Fruit fly (Drosophila melanogaster) whole organism, pupa: ENCODE data around the gene Dsor1.
A peak's percentile ranks its signal among the peaks of the same experiment; 100 is the strongest.

ENCODE experiments used
- CG10348 ChIP-seq: fragments of 200-800 bp; sonication (Bioruptor generic); IDR thresholded peaks from 2 replicates; pipeline ENCODE4 v1.3.6; 2022; ENCODE audit warnings: missing biosample characterization, missing genetic modification characterization
- CG12605 ChIP-seq: fragments of 200-800 bp; sonication (Bioruptor generic); IDR thresholded peaks from 2 replicates; pipeline ENCODE4 v1.3.6; 2022; ENCODE audit warnings: missing biosample characterization, missing genetic modification characterization
- CG13204 ChIP-seq: fragments of 200-800 bp; sonication (Bioruptor generic); optimal IDR thresholded peaks from 2 replicates; lab custom pipeline; 2018; ENCODE audit warnings: missing biosample characterization, mild to moderate bottlenecking, missing genetic modification characterization, moderate library complexity
- CG14655 ChIP-seq: fragments of 200-800 bp; sonication (Bioruptor generic); optimal IDR thresholded peaks from 3 replicates; lab custom pipeline; 2017; ENCODE audit warnings: mild to moderate bottlenecking, missing biosample characterization, missing genetic modification reagents, missing genetic modification characterization
- CG15710 ChIP-seq: fragments of 200-800 bp; sonication (Bioruptor generic); optimal IDR thresholded peaks from 2 replicates; lab custom pipeline; 2018; ENCODE audit warnings: missing biosample characterization, mild to moderate bottlenecking, missing genetic modification characterization, moderate library complexity
- CG17806 ChIP-seq: fragments of 200-800 bp; sonication (Bioruptor generic); optimal IDR thresholded peaks from 2 replicates; lab custom pipeline; 2018; ENCODE audit warnings: missing biosample characterization, mild to moderate bottlenecking, missing genetic modification characterization, moderate library complexity
- CG32121 ChIP-seq: fragments of 200-800 bp; sonication (Bioruptor generic); IDR thresholded peaks from 2 replicates; pipeline ENCODE4 v1.3.6; 2022; ENCODE audit warnings: missing biosample characterization, missing genetic modification characterization
- CG34367 ChIP-seq: fragments of 200-800 bp; sonication (Bioruptor generic); optimal IDR thresholded peaks from 2 replicates; lab custom pipeline; 2018; ENCODE audit warnings: missing biosample characterization, mild to moderate bottlenecking, missing genetic modification characterization
- CG4496 ChIP-seq: fragments of 200-800 bp; sonication (Bioruptor generic); IDR thresholded peaks from 3 replicates; pipeline ENCODE4 v1.3.6; 2022; ENCODE audit warnings: missing biosample characterization, missing genetic modification characterization
- CG8159 ChIP-seq: fragments of 200-800 bp; sonication (Bioruptor generic); optimal IDR thresholded peaks from 3 replicates; lab custom pipeline; 2018; ENCODE audit warnings: missing biosample characterization, mild to moderate bottlenecking, missing genetic modification characterization, moderate library complexity
- CG8301 ChIP-seq: fragments of 200-800 bp; sonication (Bioruptor generic); optimal IDR thresholded peaks from 2 replicates; lab custom pipeline; 2018; ENCODE audit warnings: missing biosample characterization, mild to moderate bottlenecking, missing genetic modification characterization
- CG9948 ChIP-seq: fragments of 200-800 bp; sonication (Bioruptor generic); optimal IDR thresholded peaks from 2 replicates; lab custom pipeline; 2018; ENCODE audit warnings: missing biosample characterization, mild to moderate bottlenecking, missing genetic modification characterization, moderate library complexity
- D1 ChIP-seq: fragments of 200-800 bp; sonication (Bioruptor generic); optimal IDR thresholded peaks from 2 replicates; lab custom pipeline; 2018; ENCODE audit warnings: missing biosample characterization, mild to moderate bottlenecking, missing genetic modification characterization, moderate library complexity
- EcR ChIP-seq: fragments of 200-800 bp; sonication (Bioruptor generic); optimal IDR thresholded peaks from 3 replicates; lab custom pipeline; 2019; ENCODE audit warnings: missing biosample characterization, missing genetic modification characterization, mild to moderate bottlenecking, moderate library complexity, missing genetic modification reagents
- Ets98B ChIP-seq: fragments of 200-800 bp; sonication (Bioruptor generic); IDR thresholded peaks from 2 replicates; pipeline ENCODE4 v1.3.6; 2022; ENCODE audit warnings: missing biosample characterization, missing genetic modification characterization
- Pif1A ChIP-seq: fragments of 200-800 bp; sonication (Bioruptor generic); optimal IDR thresholded peaks from 3 replicates; lab custom pipeline; 2016; ENCODE audit warnings: missing biosample characterization, missing genetic modification characterization
- Pif1B ChIP-seq: fragments of 200-800 bp; sonication (Bioruptor generic); optimal IDR thresholded peaks from 3 replicates; lab custom pipeline; 2016; ENCODE audit warnings: missing biosample characterization, missing genetic modification characterization
- Snoo ChIP-seq: fragments of 200-800 bp; sonication (Bioruptor generic); optimal IDR thresholded peaks from 3 replicates; lab custom pipeline; 2017; ENCODE audit warnings: missing biosample characterization, mild to moderate bottlenecking, missing genetic modification characterization, inconsistent platforms
- fd96Ca ChIP-seq: fragments of 200-800 bp; sonication (Bioruptor generic); IDR thresholded peaks from 3 replicates; pipeline ENCODE4 v1.3.6; 2022; ENCODE audit warnings: missing biosample characterization, missing genetic modification characterization
- gl ChIP-seq: fragments of 200-800 bp; sonication (Bioruptor generic); optimal IDR thresholded peaks from 2 replicates; lab custom pipeline; 2018; ENCODE audit warnings: missing biosample characterization, mild to moderate bottlenecking, missing genetic modification characterization
- rn ChIP-seq: fragments of 200-800 bp; sonication (Bioruptor generic); IDR thresholded peaks from 2 replicates; pipeline ENCODE4 v1.3.6; 2022; ENCODE audit warnings: missing biosample characterization, missing genetic modification characterization

The Dsor1 gene

DNA sequence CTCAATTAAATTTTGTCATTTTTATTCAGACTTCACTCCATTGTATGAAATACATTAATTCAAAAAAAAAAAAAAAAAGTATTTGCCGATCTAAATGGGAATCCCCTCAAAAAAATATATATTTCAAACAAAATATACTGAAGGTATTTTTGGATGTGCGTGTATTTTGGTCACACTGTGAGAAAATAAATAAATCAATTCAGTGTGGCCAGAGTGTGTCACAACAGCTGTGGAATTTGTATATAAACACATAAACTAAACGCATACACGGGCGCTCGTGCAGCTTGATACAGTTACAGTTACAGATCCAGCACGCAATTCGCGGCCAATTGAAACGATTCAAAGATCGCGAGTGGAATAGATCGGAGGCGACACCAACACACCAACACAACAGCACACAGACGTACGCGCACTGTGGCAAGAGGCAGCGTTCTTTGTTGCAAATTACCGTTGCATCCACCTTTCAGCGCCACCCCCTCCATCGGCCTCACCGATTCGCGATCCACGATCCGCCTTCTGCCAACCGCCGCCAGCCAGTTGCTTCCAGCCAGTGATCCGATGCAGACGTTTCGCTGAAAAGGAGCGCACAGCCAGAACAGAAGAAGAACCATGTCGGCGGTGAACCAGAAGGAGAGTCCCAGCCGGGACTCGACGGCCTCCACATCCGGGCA is 3.2 kb downstream of the Dsor1 start, which contains the start of gene CG17754:
Gene CG17754, plus strand, starts transcription at position 260 of the 671 bp plus-strand sequence.
- TF ChIP-seq CG8159 (tag; lab: Kevin White, UChicago), result no peak
- TF ChIP-seq fd96Ca (GFP tag; lab: Robert Waterston, UW), result 0 out of 3 replicates have a peak, but pooled peaks have one; percentile 41
- no peak for TF ChIP-seq CG34367 (tag; lab: Kevin White, UChicago)
- TF ChIP-seq CG4496 (GFP tag; lab: Robert Waterston, UW), result peak; percentile 61
- no peak for TF ChIP-seq CG10348 (GFP tag; lab: Robert Waterston, UW)
- TF ChIP-seq CG14655 (GFP tag; lab: Kevin White, UChicago), result no peak

dm6 chrX:9251212-9251877 is 4.2 kb downstream of the Dsor1 start:
- TF ChIP-seq CG12605 (GFP tag; lab: Robert Waterston, UW) (peak; percentile 56; the same call in 1 of the 2 replicates), CG32121 (GFP tag; lab: Robert Waterston, UW) (peak; percentile 77), CG10348 (GFP tag; lab: Robert Waterston, UW) (no peak), CG17806 (tag; lab: Kevin White, UChicago) (peak; percentile 48), CG13204 (GFP tag; lab: Kevin White, UChicago) (no peak), Pif1A (GFP tag; lab: Kevin White, UChicago) (peak; percentile 60), Snoo (tag; lab: Kevin White, UChicago) (no peak), CG8159 (tag; lab: Kevin White, UChicago) (peak; percentile 63), CG15710 (tag; lab: Kevin White, UChicago) (peak; percentile 43), EcR (GFP tag; lab: Kevin White, UChicago) (peak; percentile 79), CG9948 (tag; lab: Kevin White, UChicago) (peak; percentile 13), D1 (tag; lab: Kevin White, UChicago) (no peak), Pif1B (GFP tag; lab: Kevin White, UChicago) (no peak), Ets98B (peak; percentile 63), gl (tag; lab: Kevin White, UChicago) (peak; percentile 6), CG34367 (tag; lab: Kevin White, UChicago) (peak; percentile 55), CG8301 (tag; lab: Kevin White, UChicago) (peak; percentile 51), CG14655 (GFP tag; lab: Kevin White, UChicago) (peak; percentile 64), rn (GFP tag; lab: Robert Waterston, UW) (0 out of 2 replicates have a peak, but pooled peaks have one; percentile 21), CG4496 (GFP tag; lab: Robert Waterston, UW) (peak; percentile 72), fd96Ca (GFP tag; lab: Robert Waterston, UW) (peak; percentile 76)

dm6 chrX:9252051-9252708 is 5.0 kb downstream of the Dsor1 start:
- TF ChIP-seq CG15710 (tag; lab: Kevin White, UChicago) (no peak), rn (GFP tag; lab: Robert Waterston, UW) (no peak), Pif1A (GFP tag; lab: Kevin White, UChicago) (no peak), CG34367 (tag; lab: Kevin White, UChicago) (peak; percentile 0), CG10348 (GFP tag; lab: Robert Waterston, UW) (no peak), CG8301 (tag; lab: Kevin White, UChicago) (no peak), CG14655 (GFP tag; lab: Kevin White, UChicago) (no peak), D1 (tag; lab: Kevin White, UChicago) (no peak), EcR (GFP tag; lab: Kevin White, UChicago) (peak; percentile 60), fd96Ca (GFP tag; lab: Robert Waterston, UW) (peak; percentile 55; the same call in 1 of the 3 replicates), CG4496 (GFP tag; lab: Robert Waterston, UW) (peak; percentile 65), Ets98B (peak; percentile 40; the same call in 1 of the 2 replicates), Snoo (tag; lab: Kevin White, UChicago) (no peak), gl (tag; lab: Kevin White, UChicago) (no peak), CG12605 (GFP tag; lab: Robert Waterston, UW) (peak; percentile 34), CG32121 (GFP tag; lab: Robert Waterston, UW) (peak; percentile 49; the same call in 1 of the 2 replicates), Pif1B (GFP tag; lab: Kevin White, UChicago) (no peak), CG9948 (tag; lab: Kevin White, UChicago) (peak; percentile 18), CG8159 (tag; lab: Kevin White, UChicago) (no peak), CG13204 (GFP tag; lab: Kevin White, UChicago) (no peak), CG17806 (tag; lab: Kevin White, UChicago) (no peak)

- TF ChIP-seq CG8301 (tag; lab: Kevin White, UChicago), result no peak
- TF ChIP-seq CG17806 (tag; lab: Kevin White, UChicago), result no peak
- TF ChIP-seq CG34367 (tag; lab: Kevin White, UChicago), result no peak
- TF ChIP-seq Pif1A (GFP tag; lab: Kevin White, UChicago), result no peak
- TF ChIP-seq Pif1B (GFP tag; lab: Kevin White, UChicago), result no peak
- no peak for TF ChIP-seq EcR (GFP tag; lab: Kevin White, UChicago)
- TF ChIP-seq CG15710 (tag; lab: Kevin White, UChicago), result no peak
- no peak for TF ChIP-seq gl (tag; lab: Kevin White, UChicago)
- TF ChIP-seq CG13204 (GFP tag; lab: Kevin White, UChicago), result no peak
- TF ChIP-seq CG14655 (GFP tag; lab: Kevin White, UChicago), result no peak
- no peak for TF ChIP-seq CG4496 (GFP tag; lab: Robert Waterston, UW)
- TF ChIP-seq CG12605 (GFP tag; lab: Robert Waterston, UW), result no peak
- TF ChIP-seq CG10348 (GFP tag; lab: Robert Waterston, UW), result no peak
- TF ChIP-seq CG9948 (tag; lab: Kevin White, UChicago), result no peak
- TF ChIP-seq CG8159 (tag; lab: Kevin White, UChicago), result no peak
- TF ChIP-seq D1 (tag; lab: Kevin White, UChicago), result no peak
- TF ChIP-seq, all 21 proteins: peak for 0
Observed at dm6 chrX:9255021-9255420, 7.9 kb downstream of the Dsor1 start.
